Fruit fly (Drosophila melanogaster): Measurements from ENCODE around the gene CG14445.

CG14445 gene

DNA sequence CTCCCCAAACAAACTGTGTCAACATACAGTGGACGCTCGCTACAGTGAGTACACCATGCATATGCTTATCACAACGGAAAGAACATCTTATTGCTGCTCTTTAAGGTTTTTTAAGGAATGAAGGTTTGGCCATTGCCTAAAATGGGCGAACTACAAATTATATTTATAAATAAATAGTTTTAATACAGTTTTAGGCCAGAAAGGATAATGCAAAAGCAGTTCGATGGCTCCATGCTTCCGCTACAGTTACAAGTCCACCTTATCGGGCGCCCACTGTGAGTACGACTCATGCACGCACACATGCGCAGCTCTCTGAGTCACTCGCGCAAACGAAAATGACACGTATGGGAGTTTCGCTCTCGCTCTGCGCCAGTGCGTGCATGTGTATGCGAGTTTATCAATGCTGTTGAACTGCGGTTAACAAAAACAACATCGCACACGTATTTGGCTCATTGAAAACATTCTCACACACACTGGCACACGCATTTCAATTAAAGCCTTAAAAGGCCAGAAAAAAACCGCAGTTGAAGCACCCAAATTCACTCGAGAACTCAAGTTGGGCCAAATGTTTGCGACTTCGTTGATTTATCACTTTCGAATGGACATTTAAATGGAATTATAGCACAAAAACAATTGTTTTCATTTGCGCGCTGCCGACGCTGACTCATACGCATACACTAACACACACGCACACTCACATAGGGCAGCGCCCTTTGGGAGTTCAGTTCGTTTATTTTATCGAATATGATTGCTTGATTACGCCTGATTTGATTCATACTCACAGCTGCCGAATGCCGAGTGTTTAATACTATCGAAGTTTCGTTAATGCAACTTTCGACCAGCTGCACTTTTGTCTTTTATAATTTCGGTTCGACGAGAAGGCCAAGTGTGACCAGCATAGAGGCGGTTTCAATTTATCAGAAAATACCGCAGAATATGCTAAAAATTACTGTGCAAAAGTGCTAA lies 12.6 kb upstream of the CG14445 start, which contains the start of gene sqh (continued):
- 0 out of 2 replicates have a peak, but pooled peaks have one; percentile 37 for TF ChIP-seq sim (GFP tag; IDR thresholded peaks at IDR 0.05)
- TF ChIP-seq cwo (GFP tag; optimal IDR thresholded peaks at IDR 0.05), result peak; percentile 83
- peak in 1 of 2 experiments; percentile 58 for TF ChIP-seq insv (GFP tag; optimal IDR thresholded peaks at IDR 0.05)
- peak; percentile 63; the same call in 1 of the 2 replicates for TF ChIP-seq CG10321 (GFP tag; IDR thresholded peaks at IDR 0.05)
- peak; percentile 83 for TF ChIP-seq CG34376 (GFP tag; optimal IDR thresholded peaks at IDR 0.05)
- no peak for TF ChIP-seq HmgD (GFP tag; optimal IDR thresholded peaks at IDR 0.05)
- no peak for TF ChIP-seq vnd (GFP tag; IDR thresholded peaks at IDR 0.05; ENCODE audit: partially characterized antibody)
- peak; percentile 55 for TF ChIP-seq Deaf1 (tag; optimal IDR thresholded peaks at IDR 0.05)
- peak; percentile 86 for TF ChIP-seq Sox102F (GFP tag; optimal IDR thresholded peaks at IDR 0.05)
- no peak for TF ChIP-seq unc-4 (GFP tag; IDR thresholded peaks at IDR 0.05; ENCODE audit: partially characterized antibody)
- peak; percentile 66; the same call in 1 of the 2 replicates for TF ChIP-seq gt (GFP tag; IDR thresholded peaks at IDR 0.05)
- TF ChIP-seq CG17568 (GFP tag; optimal IDR thresholded peaks at IDR 0.05), result no peak
- peak; percentile 48 for TF ChIP-seq CTCF (GFP tag; optimal IDR thresholded peaks at IDR 0.05)
- TF ChIP-seq sd (tag; optimal IDR thresholded peaks at IDR 0.05), result peak; percentile 86
- peak; percentile 38; the same call in 1 of the 2 replicates for TF ChIP-seq CG1024 (GFP tag; IDR thresholded peaks at IDR 0.05)
- peak; percentile 84 for TF ChIP-seq dmrt11E (tag; optimal IDR thresholded peaks at IDR 0.05)
- peak; percentile 79 for TF ChIP-seq CG8359 (GFP tag; optimal IDR thresholded peaks at IDR 0.05; ENCODE audit: borderline replicate concordance)
- TF ChIP-seq Atf6 (GFP tag; IDR thresholded peaks at IDR 0.05), result peak; percentile 94
- TF ChIP-seq twi (tag; optimal IDR thresholded peaks at IDR 0.05), result peak; percentile 84
- no peak for TF ChIP-seq Hr39 (optimal IDR thresholded peaks at IDR 0.05)
- TF ChIP-seq HLH4C (GFP tag; IDR thresholded peaks at IDR 0.05; ENCODE audit: partially characterized antibody), result no peak
- TF ChIP-seq Mes4 (GFP tag; optimal IDR thresholded peaks at IDR 0.05), result peak; percentile 3
- peak; percentile 84 for TF ChIP-seq Optix (GFP tag; IDR thresholded peaks at IDR 0.05)
- TF ChIP-seq CG9215 (GFP tag; IDR thresholded peaks at IDR 0.05), result peak; percentile 91
- TF ChIP-seq CG13424 (tag; optimal IDR thresholded peaks at IDR 0.05), result peak; percentile 92
- TF ChIP-seq tap (tag; optimal IDR thresholded peaks at IDR 0.05), result peak; percentile 77
- no peak; the same call in 2 of the 3 replicates for TF ChIP-seq sr (GFP tag; IDR thresholded peaks at IDR 0.05)
- peak; percentile 64 for TF ChIP-seq Adf1 (GFP tag; IDR thresholded peaks at IDR 0.05)
- no peak for TF ChIP-seq sc (optimal IDR thresholded peaks at IDR 0.05)
- peak; percentile 72 for TF ChIP-seq sc (GFP tag; optimal IDR thresholded peaks at IDR 0.05)
- TF ChIP-seq CrebB (tag; optimal IDR thresholded peaks at IDR 0.05), result peak; percentile 83
- TF ChIP-seq z (GFP tag; IDR thresholded peaks at IDR 0.05), result peak; percentile 93
- no peak for TF ChIP-seq pnt (GFP tag; optimal IDR thresholded peaks at IDR 0.05)
- TF ChIP-seq Rx (GFP tag; IDR thresholded peaks at IDR 0.05), result peak; percentile 74
- TF ChIP-seq salm (tag; optimal IDR thresholded peaks at IDR 0.05), result peak; percentile 78
- TF ChIP-seq cas (GFP tag; IDR thresholded peaks at IDR 0.05), result peak; percentile 55; the same call in 1 of the 2 replicates
- TF ChIP-seq exex (tag; optimal IDR thresholded peaks at IDR 0.05), result peak; percentile 57
- peak; percentile 43; the same call in 1 of the 2 replicates for TF ChIP-seq Bgb (GFP tag; IDR thresholded peaks at IDR 0.05; ENCODE audit: partially characterized antibody)
- peak; percentile 90 for TF ChIP-seq HLH3B (GFP tag; IDR thresholded peaks at IDR 0.05)
- TF ChIP-seq CG7987 (GFP tag; optimal IDR thresholded peaks at IDR 0.05), result peak; percentile 66
- TF ChIP-seq CG17829 (tag; optimal IDR thresholded peaks at IDR 0.05), result peak; percentile 83
- TF ChIP-seq p53 (GFP tag; optimal IDR thresholded peaks at IDR 0.05), result no peak
- TF ChIP-seq CG34224 (GFP tag; IDR thresholded peaks at IDR 0.05; ENCODE audit: partially characterized antibody), result peak; percentile 29; the same call in 2 of the 3 replicates
- peak; percentile 37 for TF ChIP-seq CG13624 (GFP tag; optimal IDR thresholded peaks at IDR 0.05)
- peak; percentile 57; the same call in 2 of the 3 replicates for TF ChIP-seq gce (GFP tag; IDR thresholded peaks at IDR 0.05)
- peak; percentile 91 for TF ChIP-seq CG11695 (GFP tag; IDR thresholded peaks at IDR 0.05)
- no peak for TF ChIP-seq Neu2 (GFP tag; optimal IDR thresholded peaks at IDR 0.05; ENCODE audit: borderline replicate concordance)
- peak; percentile 65 for TF ChIP-seq ac (GFP tag; optimal IDR thresholded peaks at IDR 0.05)

Data from whole organism, embryonic.